Fruit fly (Drosophila melanogaster): ENCODE results near the gene Graf.

Gene Graf

dm6 chrX:15762723-15763122 is 2.2 kb upstream of the Graf start, which contains the start of gene Polr3A (continued):
- TF ChIP-seq CG2116 (GFP tag; optimal IDR thresholded peaks at IDR 0.05) (peak; percentile 49), CG4820 (GFP tag; optimal IDR thresholded peaks at IDR 0.05) (no peak), z (GFP tag; IDR thresholded peaks at IDR 0.05) (no peak), CG15073 (GFP tag; optimal IDR thresholded peaks at IDR 0.05) (no peak), nerfin-1 (tag; optimal IDR thresholded peaks at IDR 0.05) (no peak), vvl (GFP tag; IDR thresholded peaks at IDR 0.05) (no peak), dm (GFP tag; optimal IDR thresholded peaks at IDR 0.05) (peak; percentile 27), stwl (tag; optimal IDR thresholded peaks at IDR 0.05) (peak; percentile 48), MBD-R2 (GFP tag; IDR thresholded peaks at IDR 0.05) (peak; percentile 90), CG34224 (GFP tag; IDR thresholded peaks at IDR 0.05; ENCODE audit: partially characterized antibody) (no peak; the same call in 2 of the 3 replicates), repo (GFP tag; optimal IDR thresholded peaks at IDR 0.05) (no peak), Kr (GFP tag; optimal IDR thresholded peaks at IDR 0.05) (no peak), sqz (GFP tag; optimal IDR thresholded peaks at IDR 0.05) (no peak), pfk (GFP tag; optimal IDR thresholded peaks at IDR 0.05) (peak; percentile 82), kni (GFP tag; optimal IDR thresholded peaks at IDR 0.05) (no peak), CG16813 (GFP tag; IDR thresholded peaks at IDR 0.05; ENCODE audit: partially characterized antibody) (peak; percentile 63), Ptx1 (GFP tag; IDR thresholded peaks at IDR 0.05) (no peak), CG18262 (tag; optimal IDR thresholded peaks at IDR 0.05) (no peak), Dref (GFP tag; IDR thresholded peaks at IDR 0.05) (peak; percentile 83), E2f2 (GFP tag; IDR thresholded peaks at IDR 0.05) (peak; percentile 78), emc (GFP tag; optimal IDR thresholded peaks at IDR 0.05) (no peak), HmgZ (tag; optimal IDR thresholded peaks at IDR 0.05) (peak; percentile 11), Spps (tag; optimal IDR thresholded peaks at IDR 0.05) (no peak), zfh1 (GFP tag; IDR thresholded peaks at IDR 0.05) (no peak), CG12659 (GFP tag; optimal IDR thresholded peaks at IDR 0.05) (peak; percentile 51), crol (GFP tag; IDR thresholded peaks at IDR 0.05) (no peak), CG4854 (GFP tag; optimal IDR thresholded peaks at IDR 0.05) (no peak), CG4360 (GFP tag; IDR thresholded peaks at IDR 0.05) (no peak), ind (GFP tag; optimal IDR thresholded peaks at IDR 0.05) (no peak), zen (tag; optimal IDR thresholded peaks at IDR 0.05) (peak; percentile 49), Opbp (GFP tag; IDR thresholded peaks at IDR 0.05; ENCODE audit: partially characterized antibody) (peak; percentile 70), Rfx (GFP tag; IDR thresholded peaks at IDR 0.05) (0 out of 2 replicates have a peak, but pooled peaks have one; percentile 31), inv (GFP tag; IDR thresholded peaks at IDR 0.05; ENCODE audit: partially characterized antibody) (peak; percentile 31; the same call in 1 of the 2 replicates), CG9437 (GFP tag; optimal IDR thresholded peaks at IDR 0.05) (peak; percentile 41), gcm (GFP tag; optimal IDR thresholded peaks at IDR 0.05) (no peak), CG9609 (GFP tag; optimal IDR thresholded peaks at IDR 0.05) (no peak), Dp (GFP tag; optimal IDR thresholded peaks at IDR 0.05) (peak; percentile 65), ap (GFP tag; IDR thresholded peaks at IDR 0.05) (no peak), Doc2 (GFP tag; IDR thresholded peaks at IDR 0.05) (no peak), kah (GFP tag; optimal IDR thresholded peaks at IDR 0.05) (no peak), ab (GFP tag; optimal IDR thresholded peaks at IDR 0.05) (no peak), CG32532 (GFP tag; IDR thresholded peaks at IDR 0.05) (no peak), CG18764 (GFP tag; optimal IDR thresholded peaks at IDR 0.05) (no peak), dan (GFP tag; IDR thresholded peaks at IDR 0.05) (no peak), en (GFP tag; optimal IDR thresholded peaks at IDR 0.05) (no peak), Neu2 (GFP tag; optimal IDR thresholded peaks at IDR 0.05; ENCODE audit: borderline replicate concordance) (no peak), CG14710 (tag; optimal IDR thresholded peaks at IDR 0.05) (peak; percentile 88), CHES-1-like (GFP tag; optimal IDR thresholded peaks at IDR 0.05) (no peak), Bteb2 (GFP tag; optimal IDR thresholded peaks at IDR 0.05) (no peak), tll (GFP tag; optimal IDR thresholded peaks at IDR 0.05) (no peak), CG34422 (GFP tag; IDR thresholded peaks at IDR 0.05) (peak; percentile 36; the same call in 1 of the 3 replicates)
